Worm (Caenorhabditis elegans) whole organism, L4 larva: ENCODE results near the gene M02D8.5.

Experiments
- R02D3.7 ChIP-seq: fragments of 150-350 bp; sonication (generic microtip); optimal IDR thresholded peaks from 3 replicates; lab custom pipeline; 2014; ENCODE audit warnings: missing biosample characterization, missing genetic modification characterization
- Y75B8A.6 ChIP-seq: fragments of 200-800 bp; sonication (Bioruptor generic); IDR thresholded peaks from 2 replicates; pipeline ENCODE4 v1.3.6; 2022; ENCODE audit warnings: missing genetic modification reagents, missing genetic modification characterization, missing compliant biosample characterization
- ama-1 ChIP-seq: fragments of 150-350 bp; optimal IDR thresholded peaks from 2 replicates; lab custom pipeline; 2014; ENCODE audit warnings: inconsistent platforms, mixed read lengths
- ceh-82 ChIP-seq: sonication (generic microtip); optimal IDR thresholded peaks from 2 replicates; lab custom pipeline; 2017; ENCODE audit warnings: missing biosample characterization, missing genetic modification characterization
- daf-8 ChIP-seq: fragments of 200-800 bp; sonication (Bioruptor generic); IDR thresholded peaks from 2 replicates; pipeline ENCODE4 v1.3.6; 2022; ENCODE audit warnings: missing genetic modification characterization, missing compliant biosample characterization
- egl-27 ChIP-seq: sonication (generic microtip); optimal IDR thresholded peaks from 3 replicates; lab custom pipeline; 2017; ENCODE audit warnings: missing biosample characterization, missing genetic modification reagents, missing genetic modification characterization
- fos-1 ChIP-seq: fragments of 150-350 bp; optimal IDR thresholded peaks from 2 replicates; lab custom pipeline; 2014; ENCODE audit warnings: missing biosample characterization, missing genetic modification characterization
- lir-3 ChIP-seq: sonication (generic microtip); optimal IDR thresholded peaks from 2 replicates; lab custom pipeline; 2016; ENCODE audit warnings: mild to moderate bottlenecking, missing genetic modification characterization, missing compliant biosample characterization
- mdl-1 ChIP-seq, 2 experiments: fragments of 150-350 bp in 1 of 2; sonication (generic microtip) in 1 of 2; optimal IDR thresholded peaks; 2 replicates each; lab custom pipeline; 2014 to 2017; ENCODE audit warnings: missing biosample characterization in 2 of 2, missing genetic modification characterization in 2 of 2
- nhr-237 ChIP-seq: sonication (generic microtip); optimal IDR thresholded peaks from 2 replicates; lab custom pipeline; 2017; ENCODE audit warnings: missing biosample characterization, missing genetic modification characterization
- nhr-76 ChIP-seq: fragments of 150-350 bp; optimal IDR thresholded peaks from 2 replicates; lab custom pipeline; 2014; ENCODE audit warnings: missing biosample characterization, missing genetic modification characterization
- snpc-4 ChIP-seq: fragments of 150-350 bp; optimal IDR thresholded peaks from 2 replicates; lab custom pipeline; 2014; ENCODE audit warnings: missing biosample characterization, missing genetic modification characterization
- zip-2 ChIP-seq: fragments of 150-350 bp; optimal IDR thresholded peaks from 2 replicates; lab custom pipeline; 2014; ENCODE audit warnings: missing biosample characterization, missing genetic modification characterization

DNA sequence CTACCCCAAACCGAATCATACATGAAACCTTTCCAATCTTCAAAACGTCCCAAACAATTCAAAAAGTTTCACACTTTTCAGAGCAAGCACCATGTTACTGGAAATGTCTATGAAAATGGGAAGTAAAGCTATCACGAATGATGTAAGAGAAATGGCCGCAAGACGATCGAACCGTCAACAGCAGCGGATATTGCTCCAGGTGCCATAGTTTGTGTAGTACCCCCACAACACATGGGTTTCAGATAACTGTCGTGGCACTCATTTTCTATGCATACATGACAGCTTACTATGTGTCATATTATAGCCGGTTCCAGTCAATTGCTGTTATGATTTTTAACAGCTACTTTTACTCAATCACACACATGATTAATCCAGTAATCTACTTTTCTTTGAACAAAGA, 22.8 kb upstream of the M02D8.5 start, which contains the start of gene ZK721.3:
- TF ChIP-seq daf-8 (no peak), R02D3.7 (tag; lab: Kevin White, UChicago) (no peak), ama-1 (lab: Kevin White, UChicago) (no peak), fos-1 (tag; lab: Kevin White, UChicago) (no peak), mdl-1 (tag; optimal IDR thresholded peaks at IDR 0.05; lab: Kevin White, UChicago) (no peak), nhr-76 (tag; lab: Kevin White, UChicago) (no peak), nhr-237 (tag; lab: Kevin White, UChicago) (no peak), egl-27 (tag; lab: Kevin White, UChicago) (no peak), ceh-82 (tag; lab: Kevin White, UChicago) (no peak), zip-2 (no peak), Y75B8A.6 (GFP tag; lab: Robert Waterston, UW) (no peak), lir-3 (tag; lab: Kevin White, UChicago) (no peak), snpc-4 (no peak)
